Fruit fly (Drosophila melanogaster) S2 (cell line): Measurements from ENCODE around the gene Rev1.

Experiments used
- CG8478 ChIP-seq: fragments of >200 bp; optimal IDR thresholded peaks from 2 replicates; lab custom pipeline; 2018
- CTCF ChIP-seq, 2 experiments: fragments of >200 bp; optimal IDR thresholded peaks; 2 replicates each; lab custom pipeline; 2018

The Rev1 gene

dm6 chr3L:629353-629915 lies 24.7 kb upstream of the Rev1 start:
- no peak for TF ChIP-seq CTCF (optimal IDR thresholded peaks at IDR 0.05; lab: Kevin White, UChicago)

- TF ChIP-seq CTCF (optimal IDR thresholded peaks at IDR 0.05; lab: Kevin White, UChicago) (no peak), CG8478 (lab: Kevin White, UChicago) (no peak)
Observed at dm6 chr3L:629916-630663, 24.1 kb upstream of the Rev1 start.

dm6 chr3L:630666-631065 lies 23.5 kb upstream of the Rev1 start:
- TF ChIP-seq CTCF (optimal IDR thresholded peaks at IDR 0.05; lab: Kevin White, UChicago) (no peak), CG8478 (lab: Kevin White, UChicago) (no peak)

dm6 chr3L:632058-632457 lies 22.1 kb upstream of the Rev1 start:
- TF ChIP-seq CG8478 (lab: Kevin White, UChicago): no peak
- TF ChIP-seq CTCF (optimal IDR thresholded peaks at IDR 0.05; lab: Kevin White, UChicago): no peak

- no peak for TF ChIP-seq CG8478 (lab: Kevin White, UChicago)
- TF ChIP-seq CTCF (optimal IDR thresholded peaks at IDR 0.05; lab: Kevin White, UChicago): no peak
Observed at dm6 chr3L:633272-634254, 20.6 kb upstream of the Rev1 start.

- TF ChIP-seq CG8478 (lab: Kevin White, UChicago) (no peak), CTCF (optimal IDR thresholded peaks at IDR 0.05; lab: Kevin White, UChicago) (no peak)
Observed at dm6 chr3L:634319-635015, 19.7 kb upstream of the Rev1 start.

dm6 chr3L:635016-635363 lies 19.2 kb upstream of the Rev1 start:
- TF ChIP-seq CG8478 (lab: Kevin White, UChicago): no peak
- no peak for TF ChIP-seq CTCF (optimal IDR thresholded peaks at IDR 0.05; lab: Kevin White, UChicago)

dm6 chr3L:635529-635928 lies 18.6 kb upstream of the Rev1 start:
- TF ChIP-seq CTCF (optimal IDR thresholded peaks at IDR 0.05; lab: Kevin White, UChicago) (no peak), CG8478 (lab: Kevin White, UChicago) (no peak)

dm6 chr3L:636434-636833 lies 17.7 kb upstream of the Rev1 start:
- TF ChIP-seq CG8478 (lab: Kevin White, UChicago) (no peak), CTCF (optimal IDR thresholded peaks at IDR 0.05; lab: Kevin White, UChicago) (no peak)

- TF ChIP-seq CG8478 (lab: Kevin White, UChicago) (no peak), CTCF (optimal IDR thresholded peaks at IDR 0.05; lab: Kevin White, UChicago) (no peak)
Observed at dm6 chr3L:637329-638030, 16.7 kb upstream of the Rev1 start.

- no peak for TF ChIP-seq CG8478 (lab: Kevin White, UChicago)
- no peak for TF ChIP-seq CTCF (optimal IDR thresholded peaks at IDR 0.05; lab: Kevin White, UChicago)
Observed at dm6 chr3L:638031-638414, 16.1 kb upstream of the Rev1 start.

- TF ChIP-seq CTCF (optimal IDR thresholded peaks at IDR 0.05; lab: Kevin White, UChicago) (no peak), CG8478 (lab: Kevin White, UChicago) (no peak)
Observed at dm6 chr3L:638757-639353, 15.3 kb upstream of the Rev1 start.

- TF ChIP-seq CG8478 (lab: Kevin White, UChicago) (no peak), CTCF (optimal IDR thresholded peaks at IDR 0.05; lab: Kevin White, UChicago) (no peak)
Observed at dm6 chr3L:639460-640103, 14.6 kb upstream of the Rev1 start.
